Fruit fly (Drosophila melanogaster) whole organism, embryonic: Measurements from ENCODE around the gene ddbt.

Experiments
- ATbp ChIP-seq: fragments of 200-800 bp; sonication (Bioruptor generic); optimal IDR thresholded peaks from 2 replicates; lab custom pipeline; 2017; ENCODE audit warnings: missing biosample characterization, mild to moderate bottlenecking, missing genetic modification characterization, missing genetic modification reagents
- Antp ChIP-seq: fragments of 200-800 bp; sonication (Bioruptor generic); optimal IDR thresholded peaks from 3 replicates; lab custom pipeline; 2016; ENCODE audit warnings: missing biosample characterization, missing genetic modification characterization
- CG10462 ChIP-seq: fragments of 200-800 bp; sonication (Bioruptor generic); optimal IDR thresholded peaks from 2 replicates; lab custom pipeline; 2016; ENCODE audit warnings: missing biosample characterization, missing genetic modification characterization
- CG11085 ChIP-seq: fragments of 200-800 bp; sonication (Bioruptor generic); IDR thresholded peaks from 2 replicates; pipeline ENCODE4 v1.3.6; 2022; ENCODE audit warnings: missing biosample characterization, missing genetic modification characterization
- CG11093 ChIP-seq: fragments of 200-800 bp; sonication (Bioruptor generic); IDR thresholded peaks from 3 replicates; pipeline ENCODE4 v1.3.6; 2022; ENCODE audit warnings: missing biosample characterization, missing genetic modification characterization
- CG12942 ChIP-seq: fragments of 200-800 bp; sonication (Bioruptor generic); optimal IDR thresholded peaks from 3 replicates; lab custom pipeline; 2016; ENCODE audit warnings: missing biosample characterization, missing genetic modification characterization
- CG1647 ChIP-seq: fragments of 200-800 bp; sonication (Bioruptor generic); optimal IDR thresholded peaks from 3 replicates; lab custom pipeline; 2016; ENCODE audit warnings: missing biosample characterization, missing genetic modification characterization
- CG2199 ChIP-seq: fragments of 200-800 bp; sonication (Bioruptor generic); IDR thresholded peaks from 3 replicates; pipeline ENCODE4 v1.3.6; 2022; ENCODE audit warnings: missing biosample characterization, missing genetic modification characterization
- CG2678 ChIP-seq: fragments of 200-800 bp; sonication (Bioruptor generic); optimal IDR thresholded peaks from 3 replicates; lab custom pipeline; 2019; ENCODE audit warnings: missing biosample characterization, mild to moderate bottlenecking, missing genetic modification characterization, moderate library complexity
- CG3065 ChIP-seq: fragments of 200-800 bp; sonication (Bioruptor generic); optimal IDR thresholded peaks from 2 replicates; lab custom pipeline; 2016; ENCODE audit warnings: missing biosample characterization, missing genetic modification characterization
- CG31224 ChIP-seq: fragments of 200-800 bp; sonication (Bioruptor generic); IDR thresholded peaks from 2 replicates; pipeline ENCODE4 v1.3.6; 2022; ENCODE audit warnings: missing biosample characterization, missing genetic modification characterization
- CG31388 ChIP-seq: fragments of 200-800 bp; sonication (Bioruptor generic); optimal IDR thresholded peaks from 2 replicates; lab custom pipeline; 2016; ENCODE audit warnings: missing biosample characterization, missing genetic modification characterization
- CG33557 ChIP-seq: fragments of 200-800 bp; sonication (Bioruptor generic); optimal IDR thresholded peaks from 2 replicates; lab custom pipeline; 2019; ENCODE audit warnings: missing biosample characterization, mild to moderate bottlenecking, missing genetic modification characterization, moderate library complexity
- CG4730 ChIP-seq: fragments of 200-800 bp; sonication (Bioruptor generic); IDR thresholded peaks from 2 replicates; pipeline ENCODE4 v1.3.6; 2022; ENCODE audit warnings: missing biosample characterization, missing genetic modification characterization
- CG5245 ChIP-seq: fragments of 200-800 bp; sonication (Bioruptor generic); optimal IDR thresholded peaks from 3 replicates; lab custom pipeline; 2016; ENCODE audit warnings: missing biosample characterization, missing genetic modification characterization
- CG8478 ChIP-seq: fragments of >200 bp; optimal IDR thresholded peaks from 2 replicates; lab custom pipeline; 2018
- CoRest ChIP-seq: fragments of 200-800 bp; sonication (Bioruptor generic); optimal IDR thresholded peaks from 3 replicates; lab custom pipeline; 2018; ENCODE audit warnings: missing biosample characterization, mild to moderate bottlenecking, missing genetic modification characterization, moderate library complexity
- Dek ChIP-seq: fragments of 200-800 bp; sonication (Bioruptor generic); optimal IDR thresholded peaks from 3 replicates; lab custom pipeline; 2019; ENCODE audit warnings: missing biosample characterization, mild to moderate bottlenecking, missing genetic modification characterization, moderate library complexity
- Dref ChIP-seq: fragments of 200-800 bp; sonication (Bioruptor generic); IDR thresholded peaks from 2 replicates; pipeline ENCODE4 v1.3.6; 2022; ENCODE audit warnings: missing biosample characterization, missing genetic modification characterization
- HLH3B ChIP-seq: fragments of 200-800 bp; sonication (Bioruptor generic); IDR thresholded peaks from 2 replicates; pipeline ENCODE4 v1.3.6; 2022; ENCODE audit warnings: missing biosample characterization, missing genetic modification characterization
- HmgD ChIP-seq: fragments of 200-800 bp; sonication (Bioruptor generic); optimal IDR thresholded peaks from 3 replicates; lab custom pipeline; 2016; ENCODE audit warnings: missing biosample characterization, missing genetic modification characterization
- Mes4 ChIP-seq: fragments of 200-800 bp; sonication (Bioruptor generic); optimal IDR thresholded peaks from 2 replicates; lab custom pipeline; 2016; ENCODE audit warnings: missing biosample characterization, missing genetic modification characterization
- NC2β ChIP-seq: fragments of 200-800 bp; sonication (Bioruptor generic); optimal IDR thresholded peaks from 2 replicates; lab custom pipeline; 2016; ENCODE audit warnings: missing biosample characterization, missing genetic modification characterization
- NfI ChIP-seq: fragments of 200-800 bp; sonication (Bioruptor generic); optimal IDR thresholded peaks from 3 replicates; lab custom pipeline; 2018; ENCODE audit warnings: missing biosample characterization, mild to moderate bottlenecking, missing genetic modification characterization, moderate library complexity
- Oaz ChIP-seq: fragments of 200-800 bp; sonication (Bioruptor generic); IDR thresholded peaks from 2 replicates; pipeline ENCODE4 v1.3.6; 2022; ENCODE audit warnings: missing biosample characterization, missing genetic modification characterization
- TFAM ChIP-seq: fragments of 200-800 bp; sonication (Bioruptor generic); optimal IDR thresholded peaks from 2 replicates; lab custom pipeline; 2017; ENCODE audit warnings: missing biosample characterization, missing genetic modification characterization, inconsistent platforms
- bab2 ChIP-seq: fragments of 200-800 bp; sonication (Bioruptor generic); optimal IDR thresholded peaks from 2 replicates; lab custom pipeline; 2016; ENCODE audit warnings: missing biosample characterization, missing genetic modification characterization
- crol ChIP-seq: fragments of 200-800 bp; sonication (Bioruptor generic); IDR thresholded peaks from 2 replicates; pipeline ENCODE4 v1.3.6; 2022; ENCODE audit warnings: missing biosample characterization, missing genetic modification characterization
- cwo ChIP-seq: fragments of 200-800 bp; sonication (Bioruptor generic); optimal IDR thresholded peaks from 3 replicates; lab custom pipeline; 2017; ENCODE audit warnings: missing biosample characterization, missing genetic modification characterization, mild to moderate bottlenecking, moderate library complexity, missing genetic modification reagents
- dmrt11E ChIP-seq: fragments of 200-800 bp; sonication (Bioruptor generic); optimal IDR thresholded peaks from 3 replicates; lab custom pipeline; 2018; ENCODE audit warnings: missing biosample characterization, mild to moderate bottlenecking, missing genetic modification characterization, moderate library complexity
- exex ChIP-seq: fragments of 200-800 bp; sonication (Bioruptor generic); optimal IDR thresholded peaks from 4 replicates; lab custom pipeline; 2018; ENCODE audit warnings: missing biosample characterization, mild to moderate bottlenecking, missing genetic modification characterization, moderate library complexity
- fd102C ChIP-seq: fragments of 200-800 bp; sonication (Bioruptor generic); optimal IDR thresholded peaks from 2 replicates; lab custom pipeline; 2018; ENCODE audit warnings: missing biosample characterization, mild to moderate bottlenecking, missing genetic modification characterization, moderate library complexity
- fru ChIP-seq: fragments of >200 bp; optimal IDR thresholded peaks from 2 replicates; lab custom pipeline; 2017
- gce ChIP-seq: fragments of 200-800 bp; sonication (Bioruptor generic); IDR thresholded peaks from 3 replicates; pipeline ENCODE4 v1.3.6; 2022; ENCODE audit warnings: missing biosample characterization, missing genetic modification characterization
- grn ChIP-seq: fragments of 200-800 bp; sonication (Bioruptor generic); optimal IDR thresholded peaks from 3 replicates; lab custom pipeline; 2017; ENCODE audit warnings: missing biosample characterization, missing genetic modification characterization
- gro ChIP-seq: fragments of 200-800 bp; sonication (Bioruptor generic); optimal IDR thresholded peaks from 2 replicates; lab custom pipeline; 2016; ENCODE audit warnings: missing biosample characterization, missing genetic modification characterization
- gt ChIP-seq: fragments of 200-800 bp; sonication (Bioruptor generic); IDR thresholded peaks from 2 replicates; pipeline ENCODE4 v1.3.6; 2022; ENCODE audit warnings: missing biosample characterization, missing genetic modification characterization
- lab ChIP-seq: fragments of 200-800 bp; sonication (Bioruptor generic); optimal IDR thresholded peaks from 3 replicates; lab custom pipeline; 2017; ENCODE audit warnings: missing biosample characterization, missing genetic modification characterization, mild to moderate bottlenecking, moderate library complexity, missing genetic modification reagents
- lov ChIP-seq, 2 experiments: fragments of 200-800 bp in 1 of 2; fragments of >200 bp in 1 of 2; sonication (Bioruptor generic) in 1 of 2; IDR thresholded peaks in 1 of 2; optimal IDR thresholded peaks in 1 of 2; 2 replicates in 1 of 2; 3 replicates in 1 of 2; pipeline versions ENCODE4 v1.3.6 to Lab custom; 2017 to 2022; ENCODE audit warnings: missing biosample characterization in 1 of 2, missing genetic modification characterization in 1 of 2
- oc ChIP-seq: fragments of 200-800 bp; sonication (Bioruptor generic); optimal IDR thresholded peaks from 2 replicates; lab custom pipeline; 2018; ENCODE audit warnings: missing biosample characterization, mild to moderate bottlenecking, missing genetic modification characterization, moderate library complexity
- run ChIP-seq: fragments of 200-800 bp; sonication (Bioruptor generic); optimal IDR thresholded peaks from 3 replicates; lab custom pipeline; 2018; ENCODE audit warnings: missing biosample characterization, mild to moderate bottlenecking, missing genetic modification characterization
- schlank ChIP-seq: fragments of 200-800 bp; sonication (Bioruptor generic); optimal IDR thresholded peaks from 2 replicates; lab custom pipeline; 2018; ENCODE audit warnings: missing biosample characterization, mild to moderate bottlenecking, missing genetic modification characterization
- scrt ChIP-seq: fragments of 200-800 bp; sonication (Bioruptor generic); optimal IDR thresholded peaks from 2 replicates; lab custom pipeline; 2018; ENCODE audit warnings: missing biosample characterization, mild to moderate bottlenecking, missing genetic modification characterization, moderate library complexity
- sens ChIP-seq: fragments of 200-800 bp; sonication (Bioruptor generic); peaks from one replicate; lab custom pipeline; 2016; ENCODE audit warnings: missing biosample characterization, missing genetic modification characterization
- sug ChIP-seq: fragments of 200-800 bp; optimal IDR thresholded peaks from 2 replicates; lab custom pipeline; 2019; ENCODE audit warnings: missing biosample characterization, mild to moderate bottlenecking, missing genetic modification characterization, moderate library complexity
- tll ChIP-seq, 2 experiments: fragments of 200-800 bp in 1 of 2; fragments of >200 bp in 1 of 2; sonication (Bioruptor generic) in 1 of 2; optimal IDR thresholded peaks; 2 replicates each; lab custom pipeline; 2017 to 2019; ENCODE audit warnings: missing biosample characterization in 2 of 2, missing genetic modification characterization in 2 of 2, mild to moderate bottlenecking in 1 of 2, moderate library complexity in 1 of 2
- trem ChIP-seq: fragments of 200-800 bp; optimal IDR thresholded peaks from 3 replicates; lab custom pipeline; 2019; ENCODE audit warnings: missing biosample characterization, mild to moderate bottlenecking, missing genetic modification characterization, moderate library complexity
- vnd ChIP-seq: fragments of 200-800 bp; sonication (Bioruptor generic); IDR thresholded peaks from 3 replicates; pipeline ENCODE4 v1.3.6; 2022; ENCODE audit warnings: missing biosample characterization, missing genetic modification characterization; ENCODE audit not compliant: partially characterized antibody
- wor ChIP-seq: fragments of 200-800 bp; sonication (Bioruptor generic); IDR thresholded peaks from 2 replicates; pipeline ENCODE4 v1.3.6; 2022; ENCODE audit warnings: missing biosample characterization, missing genetic modification characterization
- zf30C ChIP-seq: fragments of 200-800 bp; sonication (Bioruptor generic); optimal IDR thresholded peaks from 3 replicates; lab custom pipeline; 2018; ENCODE audit warnings: missing biosample characterization, mild to moderate bottlenecking, missing genetic modification characterization

The ddbt gene

DNA sequence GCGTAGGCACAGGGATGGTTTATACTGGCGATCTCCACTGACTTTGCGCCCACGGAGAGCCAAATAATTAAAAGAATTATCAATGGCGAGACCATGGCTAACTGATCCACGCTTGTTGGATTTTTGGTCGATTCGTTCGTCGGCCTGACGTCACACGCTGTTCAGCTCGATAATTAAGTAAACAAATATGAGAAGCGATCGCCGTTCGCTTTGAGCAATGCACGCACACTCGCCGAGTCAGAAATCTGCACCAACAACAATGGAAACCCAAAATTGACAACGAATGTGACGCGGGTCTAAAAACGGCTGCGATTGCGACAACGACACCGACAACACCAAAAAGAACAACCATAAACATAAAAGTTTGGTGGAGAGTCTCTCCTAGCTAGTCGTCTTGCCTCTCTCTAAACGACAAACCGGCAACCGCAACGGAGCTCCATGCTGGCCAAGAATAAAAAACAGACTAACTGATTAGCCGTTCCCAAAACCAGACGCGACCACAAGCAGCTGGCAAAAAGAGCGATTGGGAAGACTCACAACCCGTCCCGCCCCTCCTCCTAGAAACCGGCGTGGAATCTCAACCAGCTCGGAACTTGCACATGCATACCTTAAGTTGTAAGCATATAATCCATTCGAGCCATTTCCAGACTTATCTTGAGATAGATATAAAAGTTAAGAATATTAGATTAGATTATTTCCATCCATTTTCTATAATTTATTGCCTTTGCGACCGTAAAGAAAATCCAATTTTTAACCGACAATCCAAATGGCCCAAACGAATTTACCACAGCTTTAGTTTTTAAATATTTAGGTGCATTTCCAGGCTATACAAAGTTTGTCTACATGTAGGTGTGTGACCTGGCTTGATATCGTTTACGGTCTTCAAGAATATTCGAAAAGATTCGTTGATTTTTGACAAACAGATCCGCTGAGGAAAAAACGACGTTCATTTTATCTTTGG, 15.2 kb downstream of the ddbt start, which contains the start of gene mthl9 (continued):
- TF ChIP-seq gt (GFP tag; lab: Robert Waterston, UW) = no peak
- TF ChIP-seq CG1647 (GFP tag; lab: Kevin White, UChicago) = no peak
- TF ChIP-seq Dek = no peak
- TF ChIP-seq HmgD (GFP tag; lab: Kevin White, UChicago) = no peak
- no peak for TF ChIP-seq fd102C (GFP tag; lab: Kevin White, UChicago)
- TF ChIP-seq CG12942 (GFP tag; lab: Kevin White, UChicago) = no peak
- peak; percentile 71 for TF ChIP-seq run (tag; lab: Kevin White, UChicago)
- no peak for TF ChIP-seq zf30C
- TF ChIP-seq HLH3B (GFP tag; lab: Robert Waterston, UW) = no peak
- TF ChIP-seq Mes4 = no peak
- TF ChIP-seq Dref (GFP tag; lab: Robert Waterston, UW) = no peak
- TF ChIP-seq CG11093 (GFP tag; lab: Robert Waterston, UW) = no peak
- peak; percentile 83 for TF ChIP-seq crol
- no peak for TF ChIP-seq tll (GFP tag; optimal IDR thresholded peaks at IDR 0.05; lab: Kevin White, UChicago)
- no peak for TF ChIP-seq CG8478 (lab: Kevin White, UChicago)
- TF ChIP-seq Oaz = no peak
- TF ChIP-seq vnd (GFP tag; lab: Robert Waterston, UW) = 0 out of 3 replicates have a peak, but pooled peaks have one; percentile 26
- no peak for TF ChIP-seq trem (tag; lab: Kevin White, UChicago)
- TF ChIP-seq lov (optimal IDR thresholded peaks at IDR 0.05; lab: Kevin White, UChicago) = no peak
- TF ChIP-seq lov (GFP tag; IDR thresholded peaks at IDR 0.05; lab: Robert Waterston, UW) = no peak
- TF ChIP-seq CG4730 (GFP tag; lab: Robert Waterston, UW) = no peak
- no peak for TF ChIP-seq CG31388 (GFP tag; lab: Kevin White, UChicago)
- TF ChIP-seq CG2678 (tag; lab: Kevin White, UChicago) = no peak
- no peak for TF ChIP-seq CG33557
- TF ChIP-seq schlank = no peak

DNA sequence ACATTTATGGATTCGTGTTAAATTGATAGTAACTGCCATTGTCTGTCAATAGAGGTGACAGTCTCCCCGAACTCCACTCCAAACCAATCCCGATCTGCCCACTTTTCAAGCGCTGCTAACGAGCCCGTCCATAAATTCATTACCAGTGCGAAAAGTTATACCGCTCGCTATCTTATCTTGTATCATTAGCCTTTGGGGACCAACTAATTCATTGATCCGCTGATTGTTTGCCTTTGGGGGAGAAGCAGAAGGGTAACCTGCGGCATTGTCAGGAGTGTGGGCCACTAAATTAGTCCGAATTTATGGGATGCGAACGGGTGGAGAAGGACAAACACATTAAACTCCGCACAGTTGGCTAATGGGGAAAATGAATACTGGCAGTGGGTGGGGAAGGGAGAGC, 20.3 kb downstream of the ddbt start:
- TF ChIP-seq scrt (no peak), NC2β (GFP tag; lab: Kevin White, UChicago) (no peak), sens (GFP tag; lab: Kevin White, UChicago) (no peak), Antp (GFP tag; lab: Kevin White, UChicago) (no peak), sug (tag; lab: Kevin White, UChicago) (peak; percentile 50), ATbp (GFP tag; lab: Kevin White, UChicago) (no peak), oc (tag; lab: Kevin White, UChicago) (no peak), lab (GFP tag; lab: Kevin White, UChicago) (peak; percentile 48), CG2199 (GFP tag; lab: Robert Waterston, UW) (no peak), CG5245 (GFP tag; lab: Kevin White, UChicago) (no peak), dmrt11E (tag; lab: Kevin White, UChicago) (no peak), gro (no peak), CoRest (no peak), CG31224 (no peak), fru (no peak), CG3065 (GFP tag; lab: Kevin White, UChicago) (no peak), cwo (GFP tag; lab: Kevin White, UChicago) (no peak), NfI (GFP tag; lab: Kevin White, UChicago) (no peak), TFAM (GFP tag; lab: Kevin White, UChicago) (no peak), exex (tag; lab: Kevin White, UChicago) (peak; percentile 72), grn (GFP tag; lab: Kevin White, UChicago) (peak; percentile 17), CG11085 (GFP tag; lab: Robert Waterston, UW) (no peak), wor (GFP tag; lab: Robert Waterston, UW) (no peak), CG10462 (GFP tag; lab: Kevin White, UChicago) (no peak), gce (GFP tag; lab: Robert Waterston, UW) (no peak), bab2 (GFP tag; lab: Kevin White, UChicago) (no peak)
